Fruit fly (Drosophila melanogaster) whole organism, wandering third instar larva: Measurements from ENCODE around the gene CG9922.
A peak's percentile ranks its signal among the peaks of the same experiment; 100 is the strongest.

ENCODE experiments used
- CG32264 ChIP-seq: fragments of 200-800 bp; sonication (Bioruptor generic); optimal IDR thresholded peaks from 2 replicates; lab custom pipeline; 2016; ENCODE audit warnings: missing biosample characterization, missing genetic modification characterization
- GATAd ChIP-seq: sonication (Bioruptor generic); optimal IDR thresholded peaks from 2 replicates; lab custom pipeline; 2016; ENCODE audit warnings: missing biosample characterization, missing genetic modification characterization
- HLH106 ChIP-seq: fragments of 200-800 bp; optimal IDR thresholded peaks from 3 replicates; lab custom pipeline; 2019; ENCODE audit warnings: missing biosample characterization, mild to moderate bottlenecking, missing genetic modification characterization, moderate library complexity
- Hnf4 ChIP-seq: fragments of 200-800 bp; sonication (Bioruptor generic); optimal IDR thresholded peaks from 2 replicates; lab custom pipeline; 2016; ENCODE audit warnings: missing biosample characterization, mild to moderate bottlenecking, missing genetic modification characterization
- Hr83 ChIP-seq: fragments of 200-300 bp; sonication (Bioruptor generic); optimal IDR thresholded peaks from 2 replicates; lab custom pipeline; 2016; ENCODE audit warnings: missing biosample characterization, mild to moderate bottlenecking, missing genetic modification characterization, moderate library complexity; ENCODE audit not compliant: poor library complexity, severe bottlenecking
- Jra ChIP-seq: sonication (Bioruptor generic); optimal IDR thresholded peaks from 2 replicates; lab custom pipeline; 2016; ENCODE audit warnings: missing biosample characterization, missing genetic modification characterization
- Mio ChIP-seq: sonication (Bioruptor generic); optimal IDR thresholded peaks from 2 replicates; lab custom pipeline; 2016; ENCODE audit warnings: missing biosample characterization, missing genetic modification characterization
- Myc ChIP-seq: fragments of >200 bp; optimal IDR thresholded peaks from 2 replicates; lab custom pipeline; 2017
- N ChIP-seq: fragments of >200 bp; optimal IDR thresholded peaks from 2 replicates; lab custom pipeline; 2018; ENCODE audit warnings: missing biosample characterization, missing external identifiers, missing genetic modification characterization
- OdsH ChIP-seq: fragments of 200-800 bp; sonication (Bioruptor generic); optimal IDR thresholded peaks from 2 replicates; lab custom pipeline; 2016; ENCODE audit warnings: missing biosample characterization, mild to moderate bottlenecking, missing genetic modification characterization
- Rel ChIP-seq, 2 experiments: fragments of 200-800 bp; sonication (Bioruptor generic) in 1 of 2; optimal IDR thresholded peaks; 2 replicates in 1 of 2; 3 replicates in 1 of 2; lab custom pipeline; 2016 to 2019; ENCODE audit warnings: mild to moderate bottlenecking in 2 of 2, missing biosample characterization in 2 of 2, missing genetic modification characterization in 2 of 2, moderate library complexity in 1 of 2
- Sp1 ChIP-seq: fragments of 200-800 bp; sonication (Bioruptor generic); optimal IDR thresholded peaks from 3 replicates; lab custom pipeline; 2019; ENCODE audit warnings: missing biosample characterization, mild to moderate bottlenecking, missing genetic modification characterization, moderate library complexity
- Vsx2 ChIP-seq: fragments of 200-300, 225-300 bp; sonication (Bioruptor generic); optimal IDR thresholded peaks from 2 replicates; lab custom pipeline; 2018; ENCODE audit warnings: missing biosample characterization, missing genetic modification characterization; ENCODE audit not compliant: partially characterized antibody
- br ChIP-seq: fragments of 200-800 bp; sonication (Bioruptor generic); optimal IDR thresholded peaks from 2 replicates; lab custom pipeline; 2016; ENCODE audit warnings: missing biosample characterization, missing genetic modification characterization
- dl ChIP-seq, 2 experiments: fragments of 175-275, 200-275 bp in 1 of 2; fragments of 200-275 bp in 1 of 2; sonication (Bioruptor generic); optimal IDR thresholded peaks; lab custom pipeline; 2018; ENCODE audit warnings: mild to moderate bottlenecking in 2 of 2, missing biosample characterization in 2 of 2, missing genetic modification characterization in 2 of 2, moderate library complexity in 2 of 2; ENCODE audit not compliant: partially characterized antibody in 2 of 2, insufficient read depth in 1 of 2
- dmrt93B ChIP-seq: fragments of 200-800 bp; sonication (Bioruptor generic); optimal IDR thresholded peaks from 2 replicates; lab custom pipeline; 2018; ENCODE audit warnings: missing biosample characterization, mild to moderate bottlenecking, missing genetic modification characterization
- dsf ChIP-seq: sonication (Bioruptor generic); optimal IDR thresholded peaks from 2 replicates; lab custom pipeline; 2016; ENCODE audit warnings: missing biosample characterization, missing genetic modification characterization, borderline replicate concordance
- ey ChIP-seq: fragments of 200-800 bp; sonication (Bioruptor generic); optimal IDR thresholded peaks from 2 replicates; lab custom pipeline; 2016; ENCODE audit warnings: missing biosample characterization, missing genetic modification characterization
- foxo ChIP-seq, 2 experiments: fragments of 200-800 bp; sonication (Bioruptor generic); optimal IDR thresholded peaks; 2 replicates in 1 of 2; 3 replicates in 1 of 2; lab custom pipeline; 2016 to 2017; ENCODE audit warnings: missing biosample characterization in 2 of 2, missing genetic modification characterization in 2 of 2
- fru ChIP-seq: fragments of 200-800 bp; sonication (Bioruptor generic); optimal IDR thresholded peaks from 3 replicates; lab custom pipeline; 2016; ENCODE audit warnings: missing biosample characterization, mild to moderate bottlenecking, missing genetic modification characterization
- h ChIP-seq: fragments of 200-800 bp; sonication (Bioruptor generic); optimal IDR thresholded peaks from 3 replicates; lab custom pipeline; 2016; ENCODE audit warnings: missing biosample characterization, mild to moderate bottlenecking, missing genetic modification characterization
- jim ChIP-seq: fragments of 175-275, 200-325 bp; sonication (Bioruptor generic); optimal IDR thresholded peaks from 2 replicates; lab custom pipeline; 2016; ENCODE audit warnings: missing biosample characterization, mild to moderate bottlenecking, missing genetic modification characterization
- pan ChIP-seq: fragments of >200 bp; optimal IDR thresholded peaks from 2 replicates; lab custom pipeline; 2017
- psq ChIP-seq: fragments of 200-800 bp; sonication (Bioruptor generic); optimal IDR thresholded peaks from 3 replicates; lab custom pipeline; 2017; ENCODE audit warnings: missing biosample characterization, mild to moderate bottlenecking, missing genetic modification characterization, moderate library complexity
- rgr ChIP-seq: fragments of 200-800 bp; sonication (Bioruptor generic); optimal IDR thresholded peaks from 3 replicates; lab custom pipeline; 2016; ENCODE audit warnings: missing biosample characterization, mild to moderate bottlenecking, missing genetic modification characterization
- sage ChIP-seq: fragments of 200-800 bp; sonication (Bioruptor generic); optimal IDR thresholded peaks from 2 replicates; lab custom pipeline; 2016; ENCODE audit warnings: missing biosample characterization, mild to moderate bottlenecking, missing genetic modification characterization
- sv ChIP-seq: fragments of 200-800 bp; sonication (Bioruptor generic); optimal IDR thresholded peaks from 3 replicates; lab custom pipeline; 2016; ENCODE audit warnings: missing biosample characterization, missing genetic modification characterization
- usp ChIP-seq: fragments of >200 bp; optimal IDR thresholded peaks from 2 replicates; lab custom pipeline; 2017; ENCODE audit warnings: missing biosample characterization, missing genetic modification characterization
- woc ChIP-seq: sonication (Bioruptor generic); optimal IDR thresholded peaks from 2 replicates; lab custom pipeline; 2016; ENCODE audit warnings: missing biosample characterization, mild to moderate bottlenecking, missing genetic modification characterization

Gene CG9922

DNA sequence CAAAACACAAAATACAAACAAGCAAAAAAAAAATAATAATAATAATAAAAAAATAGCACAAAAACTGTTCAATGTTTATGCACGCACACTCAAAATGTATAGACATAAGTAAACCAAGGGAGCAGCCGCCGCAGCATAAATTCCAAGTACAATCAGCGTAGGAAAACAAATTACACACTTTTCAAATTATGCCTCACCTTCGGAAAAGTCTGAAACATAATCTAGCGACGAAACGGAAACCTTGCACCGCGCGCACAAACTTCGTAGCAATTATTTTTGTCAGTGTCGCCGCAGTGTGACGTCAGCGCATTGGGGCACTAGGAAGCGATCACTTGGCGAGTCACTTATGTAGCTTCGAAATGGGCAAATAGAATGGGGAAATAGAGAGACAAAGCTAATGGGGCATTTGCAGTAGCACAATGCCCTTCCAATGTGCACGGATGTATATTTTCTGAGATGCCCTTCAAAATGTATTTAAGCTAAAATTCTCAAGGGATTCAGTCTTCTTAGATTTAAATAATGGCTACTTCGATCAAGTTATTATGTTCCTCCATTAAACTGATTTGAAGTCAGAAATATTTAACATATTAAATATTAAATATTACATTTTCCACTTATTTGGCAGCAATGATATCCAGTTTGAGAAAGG, 19.3 kb downstream of the CG9922 start:
- TF ChIP-seq Hr83 (GFP tag; lab: Kevin White, UChicago) (no peak), sv (GFP tag; lab: Kevin White, UChicago) (peak; percentile 42)

DNA sequence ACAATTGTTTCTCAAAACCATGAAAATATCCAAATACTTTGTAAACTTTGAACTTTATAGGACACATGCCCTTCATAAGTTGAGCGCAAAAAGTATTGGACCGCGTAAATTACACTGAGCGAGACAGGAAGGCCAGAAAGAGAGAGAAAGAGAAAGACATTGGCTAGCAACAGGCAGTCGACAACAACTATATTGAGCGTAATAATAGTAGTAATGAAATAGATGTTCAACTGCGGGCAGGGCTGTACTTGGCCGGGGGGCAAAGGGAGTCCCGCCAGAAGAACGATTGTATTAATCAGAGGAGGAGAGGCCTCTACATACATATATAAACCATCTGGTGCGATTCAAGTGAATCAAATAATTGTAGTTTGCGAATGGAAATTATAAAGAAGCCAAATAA, 21.6 kb downstream of the CG9922 start:
- TF ChIP-seq CG32264 (GFP tag; lab: Kevin White, UChicago) = no peak
- TF ChIP-seq usp = no peak
- no peak for TF ChIP-seq N (GFP tag; lab: Kevin White, UChicago)
- TF ChIP-seq dl (GFP tag; optimal IDR thresholded peaks at IDR 0.05; lab: Kevin White, UChicago; ENCODE audit: insufficient read depth in 1 of 2, partially characterized antibody in 2 of 2) = no peak
- TF ChIP-seq OdsH = no peak

DNA sequence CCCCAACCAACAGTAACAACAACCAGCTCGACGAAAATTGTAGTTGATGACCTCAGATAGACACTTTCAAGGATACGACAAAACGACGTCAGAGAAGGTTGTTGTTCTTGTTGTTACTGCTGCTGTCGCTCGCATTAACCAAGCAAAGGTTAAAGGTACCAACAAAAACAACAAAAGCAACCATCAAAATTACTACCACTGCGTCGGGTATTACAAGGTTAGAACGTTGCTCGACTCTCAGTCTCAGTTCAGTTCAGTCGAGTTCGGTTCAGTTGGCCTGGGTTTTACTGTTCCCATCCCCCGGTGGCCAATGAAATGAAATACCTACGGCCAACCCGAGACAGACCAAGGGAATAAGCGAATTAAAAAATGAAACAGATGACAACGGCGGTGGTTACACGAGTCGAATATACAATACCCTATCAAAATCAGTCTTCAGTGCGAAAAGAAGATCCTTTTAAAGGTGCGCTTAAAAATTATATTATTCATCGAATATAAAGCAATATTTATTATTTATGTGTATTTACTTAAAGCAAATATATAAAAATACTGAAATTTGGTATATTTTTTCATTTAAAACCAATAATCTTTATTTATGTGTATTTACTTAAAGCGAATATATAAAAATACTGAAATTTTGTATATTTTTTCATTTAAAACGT, 22.2 kb downstream of the CG9922 start:
- TF ChIP-seq Mio (GFP tag; lab: Kevin White, UChicago) (no peak), GATAd (GFP tag; lab: Kevin White, UChicago) (no peak), Rel (GFP tag; optimal IDR thresholded peaks at IDR 0.05; lab: Kevin White, UChicago) (no peak), Rel (tag; optimal IDR thresholded peaks at IDR 0.05; lab: Kevin White, UChicago) (no peak), foxo (GFP tag; optimal IDR thresholded peaks at IDR 0.05; lab: Kevin White, UChicago) (no peak), pan (no peak), CG32264 (GFP tag; lab: Kevin White, UChicago) (no peak), usp (no peak), br (no peak), N (GFP tag; lab: Kevin White, UChicago) (no peak), HLH106 (tag; lab: Kevin White, UChicago) (no peak)

DNA sequence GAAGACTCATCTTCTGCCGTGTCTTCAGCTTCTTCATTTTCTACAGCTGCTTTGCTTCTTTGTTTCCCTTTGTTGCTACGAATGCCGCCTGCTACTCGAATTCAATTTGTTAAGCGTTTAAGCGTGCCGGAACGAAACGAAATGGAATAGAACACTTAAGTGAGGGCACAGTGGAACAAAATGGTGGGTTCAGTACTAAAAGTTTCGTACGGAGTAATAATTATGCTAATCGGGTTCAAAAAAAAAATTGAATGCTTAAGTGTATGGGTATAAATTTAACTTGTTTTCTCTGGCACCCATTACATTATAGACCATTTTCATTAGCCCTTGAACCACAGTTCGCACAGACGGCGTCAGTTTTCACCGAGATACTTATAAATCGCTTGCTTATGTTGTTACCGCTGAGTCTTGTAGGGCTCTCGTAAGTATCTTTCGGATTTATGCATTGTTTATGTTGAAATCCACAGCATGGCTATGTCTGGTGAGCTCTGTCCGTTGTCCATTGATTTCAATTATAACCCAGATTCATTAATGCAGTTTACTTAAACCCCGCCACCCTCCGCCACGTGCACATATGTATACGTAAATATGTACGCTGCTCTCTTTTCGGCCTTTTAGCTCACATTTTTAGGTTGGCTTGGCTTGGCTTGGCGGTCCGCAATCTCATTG, 23.6 kb downstream of the CG9922 start:
- TF ChIP-seq dmrt93B (GFP tag; lab: Kevin White, UChicago) (peak; percentile 64), CG32264 (GFP tag; lab: Kevin White, UChicago) (peak; percentile 6), sv (GFP tag; lab: Kevin White, UChicago) (peak; percentile 69), woc (GFP tag; lab: Kevin White, UChicago) (peak; percentile 83), HLH106 (tag; lab: Kevin White, UChicago) (peak; percentile 66), Vsx2 (GFP tag; lab: Kevin White, UChicago) (no peak), ey (peak; percentile 49), Hr83 (GFP tag; lab: Kevin White, UChicago) (peak; percentile 36), Rel (GFP tag; optimal IDR thresholded peaks at IDR 0.05; lab: Kevin White, UChicago) (no peak), Rel (tag; optimal IDR thresholded peaks at IDR 0.05; lab: Kevin White, UChicago) (no peak), jim (GFP tag; lab: Kevin White, UChicago) (no peak), Sp1 (GFP tag; lab: Kevin White, UChicago) (peak; percentile 49), Jra (GFP tag; lab: Kevin White, UChicago) (no peak), Hnf4 (peak; percentile 47), foxo (GFP tag; optimal IDR thresholded peaks at IDR 0.05; lab: Kevin White, UChicago) (peak in 1 of 2 experiments; percentile 87), rgr (GFP tag; lab: Kevin White, UChicago) (peak; percentile 61), sage (GFP tag; lab: Kevin White, UChicago) (peak; percentile 79), Mio (GFP tag; lab: Kevin White, UChicago) (no peak), Myc (lab: Kevin White, UChicago) (no peak), h (peak; percentile 93), OdsH (peak; percentile 14), dsf (GFP tag; lab: Kevin White, UChicago) (no peak), br (peak; percentile 46), psq (GFP tag; lab: Kevin White, UChicago) (peak; percentile 21), fru (GFP tag; lab: Kevin White, UChicago) (peak; percentile 82)
